Fruit fly (Drosophila melanogaster) whole organism, embryonic: ENCODE measurements around the gene CG4577.

Source experiments
- Ada2b ChIP-seq: fragments of 200-800 bp; sonication (Bioruptor generic); IDR thresholded peaks from 2 replicates; pipeline ENCODE4 v1.3.6; 2022; ENCODE audit warnings: missing biosample characterization, missing genetic modification characterization
- CG10267 ChIP-seq: fragments of 200-800 bp; sonication (Bioruptor generic); optimal IDR thresholded peaks from 2 replicates; lab custom pipeline; 2018; ENCODE audit warnings: missing biosample characterization, mild to moderate bottlenecking, missing genetic modification characterization, moderate library complexity
- CG11504 ChIP-seq: fragments of 200-800 bp; sonication (Bioruptor generic); optimal IDR thresholded peaks from 3 replicates; lab custom pipeline; 2019; ENCODE audit warnings: missing biosample characterization, mild to moderate bottlenecking, missing genetic modification characterization, moderate library complexity
- CG12236 ChIP-seq: fragments of 200-800 bp; sonication (Bioruptor generic); optimal IDR thresholded peaks from 2 replicates; lab custom pipeline; 2016; ENCODE audit warnings: missing biosample characterization, missing genetic modification characterization
- CG1233 ChIP-seq: fragments of 200-800 bp; sonication (Bioruptor generic); optimal IDR thresholded peaks from 4 replicates; lab custom pipeline; 2018; ENCODE audit warnings: missing biosample characterization, mild to moderate bottlenecking, missing genetic modification characterization
- CG12744 ChIP-seq: fragments of 200-800 bp; sonication (Bioruptor generic); optimal IDR thresholded peaks from 2 replicates; lab custom pipeline; 2016; ENCODE audit warnings: missing biosample characterization, missing genetic modification characterization
- CG13123 ChIP-seq: fragments of 200-800 bp; sonication (Bioruptor generic); optimal IDR thresholded peaks from 2 replicates; lab custom pipeline; 2016; ENCODE audit warnings: missing biosample characterization, missing genetic modification characterization
- CG13296 ChIP-seq: fragments of 200-800 bp; sonication (Bioruptor generic); optimal IDR thresholded peaks from 3 replicates; lab custom pipeline; 2018; ENCODE audit warnings: missing biosample characterization, mild to moderate bottlenecking, missing genetic modification characterization
- CG15011 ChIP-seq: fragments of 200-800 bp; sonication (Bioruptor generic); optimal IDR thresholded peaks from 3 replicates; lab custom pipeline; 2018; ENCODE audit warnings: missing biosample characterization, mild to moderate bottlenecking, missing genetic modification characterization
- CG15269 ChIP-seq: fragments of 200-800 bp; sonication (Bioruptor generic); optimal IDR thresholded peaks from 2 replicates; lab custom pipeline; 2018; ENCODE audit warnings: missing biosample characterization, mild to moderate bottlenecking, missing genetic modification characterization, moderate library complexity
- CG15696 ChIP-seq: fragments of 200-800 bp; sonication (Bioruptor generic); optimal IDR thresholded peaks from 2 replicates; lab custom pipeline; 2019; ENCODE audit warnings: missing biosample characterization, mild to moderate bottlenecking, missing genetic modification characterization, moderate library complexity
- CG1647 ChIP-seq: fragments of 200-800 bp; sonication (Bioruptor generic); optimal IDR thresholded peaks from 3 replicates; lab custom pipeline; 2016; ENCODE audit warnings: missing biosample characterization, missing genetic modification characterization
- CG16813 ChIP-seq: fragments of 200-800 bp; sonication (Bioruptor generic); IDR thresholded peaks from 3 replicates; pipeline ENCODE4 v1.3.6; 2022; ENCODE audit warnings: missing biosample characterization, missing genetic modification characterization; ENCODE audit not compliant: partially characterized antibody
- CG18262 ChIP-seq: fragments of 200-800 bp; optimal IDR thresholded peaks from 3 replicates; lab custom pipeline; 2019; ENCODE audit warnings: missing biosample characterization, mild to moderate bottlenecking, missing genetic modification characterization, moderate library complexity
- CG1832 ChIP-seq: fragments of 200-800 bp; sonication (Bioruptor generic); optimal IDR thresholded peaks from 2 replicates; lab custom pipeline; 2017; ENCODE audit warnings: missing biosample characterization, mild to moderate bottlenecking, missing genetic modification characterization, inconsistent platforms
- CG2199 ChIP-seq: fragments of 200-800 bp; sonication (Bioruptor generic); IDR thresholded peaks from 3 replicates; pipeline ENCODE4 v1.3.6; 2022; ENCODE audit warnings: missing biosample characterization, missing genetic modification characterization
- CG31224 ChIP-seq: fragments of 200-800 bp; sonication (Bioruptor generic); IDR thresholded peaks from 2 replicates; pipeline ENCODE4 v1.3.6; 2022; ENCODE audit warnings: missing biosample characterization, missing genetic modification characterization
- CG3838 ChIP-seq: fragments of 200-800 bp; sonication (Bioruptor generic); optimal IDR thresholded peaks from 3 replicates; lab custom pipeline; 2016; ENCODE audit warnings: missing biosample characterization, missing genetic modification characterization
- CG5180 ChIP-seq: fragments of 200-800 bp; sonication (Bioruptor generic); optimal IDR thresholded peaks from 3 replicates; lab custom pipeline; 2017; ENCODE audit warnings: missing biosample characterization, missing genetic modification characterization, mild to moderate bottlenecking, moderate library complexity, missing genetic modification reagents
- CG7987 ChIP-seq: fragments of 200-800 bp; sonication (Bioruptor generic); optimal IDR thresholded peaks from 2 replicates; lab custom pipeline; 2018; ENCODE audit warnings: missing biosample characterization, mild to moderate bottlenecking, missing genetic modification characterization, moderate library complexity
- CG8089 ChIP-seq: fragments of 200-800 bp; sonication (Bioruptor generic); optimal IDR thresholded peaks from 3 replicates; lab custom pipeline; 2016; ENCODE audit warnings: missing biosample characterization, missing genetic modification characterization
- CG8281 ChIP-seq: fragments of 200-800 bp; sonication (Bioruptor generic); optimal IDR thresholded peaks from 2 replicates; lab custom pipeline; 2018; ENCODE audit warnings: missing biosample characterization, mild to moderate bottlenecking, missing genetic modification characterization, moderate library complexity
- CG8290 ChIP-seq, 3 experiments: fragments of 200-800 bp; sonication (Bioruptor generic); optimal IDR thresholded peaks; 2 replicates each; lab custom pipeline; 2016 to 2019; ENCODE audit warnings: missing biosample characterization in 3 of 3, missing genetic modification characterization in 3 of 3, mild to moderate bottlenecking in 2 of 3, moderate library complexity in 1 of 3
- D19B ChIP-seq: fragments of 200-800 bp; sonication (Bioruptor generic); optimal IDR thresholded peaks from 2 replicates; lab custom pipeline; 2017; ENCODE audit warnings: missing biosample characterization, mild to moderate bottlenecking, missing genetic modification characterization
- ERR ChIP-seq: fragments of 200-800 bp; sonication (Bioruptor generic); optimal IDR thresholded peaks from 2 replicates; lab custom pipeline; 2016; ENCODE audit warnings: missing biosample characterization, missing genetic modification characterization
- Fer1 ChIP-seq: fragments of 200-800 bp; sonication (Bioruptor generic); optimal IDR thresholded peaks from 2 replicates; lab custom pipeline; 2017; ENCODE audit warnings: missing biosample characterization, mild to moderate bottlenecking, missing genetic modification characterization
- Hey ChIP-seq: fragments of 200-800 bp; sonication (Bioruptor generic); optimal IDR thresholded peaks from 3 replicates; lab custom pipeline; 2018; ENCODE audit warnings: missing biosample characterization, mild to moderate bottlenecking, missing genetic modification characterization
- Hr3 ChIP-seq: fragments of 200-800 bp; sonication (Bioruptor generic); optimal IDR thresholded peaks from 3 replicates; lab custom pipeline; 2016; ENCODE audit warnings: missing biosample characterization, missing genetic modification characterization
- MESR4 ChIP-seq: fragments of 200-800 bp; sonication (Bioruptor generic); optimal IDR thresholded peaks from 2 replicates; lab custom pipeline; 2018; ENCODE audit warnings: missing biosample characterization, mild to moderate bottlenecking, missing genetic modification characterization, moderate library complexity
- Meics ChIP-seq: fragments of 200-800 bp; sonication (Bioruptor generic); optimal IDR thresholded peaks from 2 replicates; lab custom pipeline; 2017; ENCODE audit warnings: missing biosample characterization, mild to moderate bottlenecking, missing genetic modification characterization
- Nf-YA ChIP-seq: fragments of 200-800 bp; sonication (Bioruptor generic); IDR thresholded peaks from 2 replicates; pipeline ENCODE4 v1.3.6; 2022; ENCODE audit warnings: missing biosample characterization, missing genetic modification characterization
- Oli ChIP-seq: fragments of 200-800 bp; sonication (Bioruptor generic); optimal IDR thresholded peaks from 2 replicates; lab custom pipeline; 2018; ENCODE audit warnings: missing biosample characterization, mild to moderate bottlenecking, missing genetic modification characterization, moderate library complexity
- Optix ChIP-seq: fragments of 200-800 bp; sonication (Bioruptor generic); IDR thresholded peaks from 3 replicates; pipeline ENCODE4 v1.3.6; 2022; ENCODE audit warnings: missing biosample characterization, missing genetic modification characterization
- Side ChIP-seq: fragments of 200-800 bp; sonication (Bioruptor generic); optimal IDR thresholded peaks from 2 replicates; lab custom pipeline; 2016; ENCODE audit warnings: missing biosample characterization, missing genetic modification characterization
- Sin3A ChIP-seq: fragments of >200 bp; optimal IDR thresholded peaks from 2 replicates; lab custom pipeline; 2018
- Sry-β ChIP-seq: fragments of 200-800 bp; sonication (Bioruptor generic); optimal IDR thresholded peaks from 2 replicates; lab custom pipeline; 2018; ENCODE audit warnings: missing biosample characterization, mild to moderate bottlenecking, missing genetic modification characterization, moderate library complexity
- YL-1 ChIP-seq: fragments of 200-800 bp; sonication (Bioruptor generic); optimal IDR thresholded peaks from 3 replicates; lab custom pipeline; 2017; ENCODE audit warnings: missing biosample characterization, mild to moderate bottlenecking, missing genetic modification characterization
- az2 ChIP-seq: fragments of 200-800 bp; sonication (Bioruptor generic); optimal IDR thresholded peaks from 3 replicates; lab custom pipeline; 2016; ENCODE audit warnings: missing biosample characterization, missing genetic modification characterization
- cg ChIP-seq: fragments of 200-800 bp; sonication (Bioruptor generic); optimal IDR thresholded peaks from 3 replicates; lab custom pipeline; 2019; ENCODE audit warnings: missing biosample characterization, mild to moderate bottlenecking, missing genetic modification characterization, moderate library complexity
- chm ChIP-seq: fragments of 200-800 bp; sonication (Bioruptor generic); IDR thresholded peaks from 2 replicates; pipeline ENCODE4 v1.3.6; 2022; ENCODE audit warnings: missing biosample characterization, missing genetic modification characterization
- esg ChIP-seq: fragments of 200-800 bp; sonication (Bioruptor generic); conservative IDR thresholded peaks from 2 replicates; pipeline ENCODE4 v1.3.6; 2022; ENCODE audit warnings: missing biosample characterization, missing genetic modification characterization
- insv ChIP-seq, 2 experiments: fragments of 200-800 bp; sonication (Bioruptor generic); optimal IDR thresholded peaks; 3 replicates each; lab custom pipeline; 2016 to 2018; ENCODE audit warnings: missing biosample characterization in 2 of 2, missing genetic modification characterization in 2 of 2
- jigr1 ChIP-seq: fragments of 200-800 bp; sonication (Bioruptor generic); IDR thresholded peaks from 3 replicates; pipeline ENCODE4 v1.3.6; 2022; ENCODE audit warnings: missing biosample characterization, missing genetic modification characterization
- klu ChIP-seq: fragments of 200-800 bp; sonication (Bioruptor generic); IDR thresholded peaks from 2 replicates; pipeline ENCODE4 v1.3.6; 2022; ENCODE audit warnings: missing biosample characterization, missing genetic modification characterization
- kni ChIP-seq: fragments of 200-800 bp; sonication (Bioruptor generic); optimal IDR thresholded peaks from 3 replicates; lab custom pipeline; 2017; ENCODE audit warnings: mild to moderate bottlenecking, missing biosample characterization, missing genetic modification reagents, missing genetic modification characterization
- mirr ChIP-seq: fragments of 200-800 bp; sonication (Bioruptor generic); optimal IDR thresholded peaks from 3 replicates; lab custom pipeline; 2018; ENCODE audit warnings: missing biosample characterization, mild to moderate bottlenecking, missing genetic modification characterization
- psq ChIP-seq: fragments of 200-800 bp; sonication (Bioruptor generic); optimal IDR thresholded peaks from 2 replicates; lab custom pipeline; 2017; ENCODE audit warnings: missing biosample characterization, missing genetic modification characterization
- pum ChIP-seq: fragments of 200-800 bp; sonication (Bioruptor generic); optimal IDR thresholded peaks from 2 replicates; lab custom pipeline; 2016; ENCODE audit warnings: missing biosample characterization, missing genetic modification characterization
- slou ChIP-seq: fragments of 200-800 bp; sonication (Bioruptor generic); optimal IDR thresholded peaks from 3 replicates; lab custom pipeline; 2016; ENCODE audit warnings: missing biosample characterization, missing genetic modification characterization
- zf30C ChIP-seq: fragments of 200-800 bp; sonication (Bioruptor generic); optimal IDR thresholded peaks from 3 replicates; lab custom pipeline; 2018; ENCODE audit warnings: missing biosample characterization, mild to moderate bottlenecking, missing genetic modification characterization

Gene CG4577

DNA sequence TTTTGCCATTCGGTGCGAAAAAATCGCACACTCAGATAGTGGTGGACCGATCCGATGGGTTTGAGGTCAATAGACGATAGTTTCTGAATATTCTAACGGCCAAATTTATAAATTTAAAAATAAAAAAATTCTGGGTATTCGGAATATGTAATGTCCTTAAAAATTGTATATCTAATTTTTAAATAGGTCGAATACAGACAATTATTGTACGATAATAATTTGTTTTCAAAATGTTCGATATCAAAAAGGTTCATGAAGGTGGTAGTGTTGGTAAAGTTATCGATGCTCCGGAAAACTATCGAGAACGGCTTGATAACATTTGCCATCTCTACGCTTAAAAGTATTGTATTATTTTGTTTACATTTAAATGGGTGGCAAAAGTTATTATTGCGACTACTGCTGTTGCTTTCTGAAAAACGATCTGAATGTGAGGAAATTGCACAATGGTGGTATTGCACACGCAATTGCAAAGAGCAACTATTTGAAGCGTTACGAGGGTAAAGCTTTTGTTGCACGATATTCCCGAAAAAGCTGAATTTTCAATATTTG lies 35.4 kb downstream of the CG4577 start, which contains the start of the genes CG31922 and Plap (continued):
- peak; percentile 65 for TF ChIP-seq az2 (GFP tag; lab: Kevin White, UChicago)
- peak; percentile 14 for TF ChIP-seq kni (GFP tag; lab: Kevin White, UChicago)
- TF ChIP-seq CG3838 (GFP tag; lab: Kevin White, UChicago): no peak
- peak; percentile 47 for TF ChIP-seq CG13123 (GFP tag; lab: Kevin White, UChicago)
- peak; percentile 18 for TF ChIP-seq MESR4
- no peak for TF ChIP-seq CG8290 (GFP tag; optimal IDR thresholded peaks at IDR 0.05; lab: Kevin White, UChicago)
- peak in 1 of 2 experiments; percentile 19 for TF ChIP-seq CG8290 (tag; optimal IDR thresholded peaks at IDR 0.05; lab: Kevin White, UChicago)
- TF ChIP-seq Nf-YA: no peak
- TF ChIP-seq CG15696: peak; percentile 69
- TF ChIP-seq CG8089 (GFP tag; lab: Kevin White, UChicago): no peak
- peak; percentile 69 for TF ChIP-seq CG1647
- TF ChIP-seq Oli (tag; lab: Kevin White, UChicago): peak; percentile 51
- peak; percentile 94 for TF ChIP-seq CG16813 (GFP tag; lab: Robert Waterston, UW)
- TF ChIP-seq Side (GFP tag; lab: Kevin White, UChicago): peak; percentile 58
- TF ChIP-seq CG7987: no peak
- TF ChIP-seq Optix: no peak
- no peak for TF ChIP-seq Hey (tag; lab: Kevin White, UChicago)
- peak; percentile 68 for TF ChIP-seq slou (GFP tag; lab: Kevin White, UChicago)
- peak; percentile 49 for TF ChIP-seq CG13296 (GFP tag; lab: Kevin White, UChicago)
- TF ChIP-seq CG1233 (GFP tag; lab: Kevin White, UChicago): peak; percentile 34
- no peak for TF ChIP-seq Sry-β (GFP tag; lab: Kevin White, UChicago)
- peak; percentile 86 for TF ChIP-seq Hr3 (GFP tag; lab: Kevin White, UChicago)
- TF ChIP-seq CG18262: peak; percentile 69
- TF ChIP-seq CG15269: no peak
- TF ChIP-seq ERR: no peak
- TF ChIP-seq Ada2b: no peak
- peak; percentile 58 for TF ChIP-seq Meics
- TF ChIP-seq klu: peak; percentile 52
- TF ChIP-seq CG12744 (GFP tag; lab: Kevin White, UChicago): peak; percentile 67
- TF ChIP-seq CG2199 (GFP tag; lab: Robert Waterston, UW): no peak
- no peak for TF ChIP-seq zf30C (GFP tag; lab: Kevin White, UChicago)
- no peak for TF ChIP-seq CG12236 (GFP tag; lab: Kevin White, UChicago)
- TF ChIP-seq cg (GFP tag; lab: Kevin White, UChicago): no peak
- peak; percentile 16 for TF ChIP-seq psq (GFP tag; lab: Kevin White, UChicago)
- peak; percentile 20; the same call in 1 of the 2 replicates for TF ChIP-seq esg (GFP tag; lab: Robert Waterston, UW)
- TF ChIP-seq insv (GFP tag; optimal IDR thresholded peaks at IDR 0.05; lab: Kevin White, UChicago): peak in 1 of 2 experiments; percentile 35
- TF ChIP-seq CG10267 (tag; lab: Kevin White, UChicago): peak; percentile 98
- no peak for TF ChIP-seq CG15011
- peak; percentile 74 for TF ChIP-seq Sin3A (lab: Kevin White, UChicago)
- TF ChIP-seq chm (GFP tag; lab: Robert Waterston, UW): no peak
- TF ChIP-seq mirr (GFP tag; lab: Kevin White, UChicago): no peak
- peak; percentile 74 for TF ChIP-seq YL-1
- TF ChIP-seq CG1832 (GFP tag; lab: Kevin White, UChicago): no peak
- TF ChIP-seq jigr1 (GFP tag; lab: Robert Waterston, UW): no peak
- TF ChIP-seq D19B (GFP tag; lab: Kevin White, UChicago): no peak
- TF ChIP-seq CG5180 (GFP tag; lab: Kevin White, UChicago): no peak
- TF ChIP-seq CG11504 (tag; lab: Kevin White, UChicago): no peak
- TF ChIP-seq Fer1: peak; percentile 70
- peak; percentile 36 for TF ChIP-seq CG8281 (tag; lab: Kevin White, UChicago)
- peak; percentile 74 for TF ChIP-seq pum
- TF ChIP-seq CG31224 (GFP tag; lab: Robert Waterston, UW): peak; percentile 33; the same call in 1 of the 2 replicates
